Worm (Caenorhabditis elegans) whole organism, L1 larva: ENCODE data around the gene col-157.

Source experiments
- C04F5.9 ChIP-seq: sonication (generic microtip); optimal IDR thresholded peaks from 2 replicates; lab custom pipeline; 2016; ENCODE audit warnings: missing genetic modification characterization, missing compliant biosample characterization
- C16A3.4 ChIP-seq: fragments of 150-350 bp; optimal IDR thresholded peaks from 2 replicates; lab custom pipeline; 2014; ENCODE audit warnings: missing biosample characterization, missing genetic modification characterization
- C34B4.2 ChIP-seq: sonication (generic microtip); optimal IDR thresholded peaks from 2 replicates; lab custom pipeline; 2017; ENCODE audit warnings: mild to moderate bottlenecking, missing genetic modification characterization, missing compliant biosample characterization
- ceh-8 ChIP-seq: fragments of 200-800 bp; sonication (Bioruptor generic); optimal IDR thresholded peaks from 2 replicates; lab custom pipeline; 2018; ENCODE audit warnings: mild to moderate bottlenecking, missing genetic modification characterization, moderate library complexity, missing compliant biosample characterization
- ceh-82 ChIP-seq, 3 experiments: fragments of 150-350 bp in 1 of 3; sonication (generic microtip) in 2 of 3; optimal IDR thresholded peaks; 2 replicates each; lab custom pipeline; 2014 to 2017; ENCODE audit warnings: missing biosample characterization in 3 of 3, missing genetic modification characterization in 3 of 3
- ceh-88 ChIP-seq: fragments of 200-800 bp; sonication (Bioruptor generic); IDR thresholded peaks from 2 replicates; pipeline ENCODE4 v1.3.6; 2022; ENCODE audit warnings: missing genetic modification characterization, missing compliant biosample characterization
- ces-1 ChIP-seq: fragments of 150-350 bp; optimal IDR thresholded peaks from 2 replicates; lab custom pipeline; 2014; ENCODE audit warnings: missing biosample characterization, missing genetic modification reagents, missing genetic modification characterization
- dsc-1 ChIP-seq: sonication (generic microtip); optimal IDR thresholded peaks from 2 replicates; lab custom pipeline; 2016; ENCODE audit warnings: mild to moderate bottlenecking, missing genetic modification characterization, missing compliant biosample characterization
- efl-1 ChIP-seq, 4 experiments: fragments of 150-350 bp; optimal IDR thresholded peaks in 3 of 4; peaks in 1 of 4; 1 replicate in 1 of 4; 2 replicates in 3 of 4; lab custom pipeline; 2014; ENCODE audit warnings: missing biosample characterization in 2 of 4, missing genetic modification characterization in 2 of 4, missing genetic modification reagents in 2 of 4
- elt-2 ChIP-seq: sonication (generic microtip); optimal IDR thresholded peaks from 2 replicates; lab custom pipeline; 2016; ENCODE audit warnings: missing genetic modification characterization, mild to moderate bottlenecking, inconsistent platforms, missing compliant biosample characterization, missing genetic modification reagents
- ets-5 ChIP-seq: fragments of 200-800 bp; sonication (Bioruptor generic); IDR thresholded peaks from 2 replicates; pipeline ENCODE4 v1.3.6; 2022; ENCODE audit warnings: missing genetic modification characterization, missing compliant biosample characterization
- fkh-8 ChIP-seq: sonication (generic microtip); optimal IDR thresholded peaks from 2 replicates; lab custom pipeline; 2016; ENCODE audit warnings: mild to moderate bottlenecking, missing genetic modification characterization, missing compliant biosample characterization
- hlh-17 ChIP-seq: fragments of 200-800 bp; sonication (Bioruptor generic); optimal IDR thresholded peaks from 2 replicates; lab custom pipeline; 2018; ENCODE audit warnings: missing genetic modification characterization, mild to moderate bottlenecking, missing compliant biosample characterization, moderate library complexity, borderline replicate concordance
- lin-13 ChIP-seq: fragments of 150-350 bp; optimal IDR thresholded peaks from 2 replicates; lab custom pipeline; 2014; ENCODE audit warnings: missing biosample characterization, missing genetic modification reagents, missing genetic modification characterization
- lin-14 ChIP-seq: fragments of 200-800 bp; sonication (Bioruptor generic); optimal IDR thresholded peaks from 2 replicates; lab custom pipeline; 2018; ENCODE audit warnings: mild to moderate bottlenecking, missing genetic modification characterization, moderate library complexity, missing compliant biosample characterization
- lin-35 ChIP-seq, 2 experiments: fragments of 150-350 bp; optimal IDR thresholded peaks; 2 replicates each; lab custom pipeline; 2014; ENCODE audit warnings: missing biosample characterization in 2 of 2, missing genetic modification characterization in 2 of 2, missing genetic modification reagents in 2 of 2
- mab-9 ChIP-seq: fragments of 200-800 bp; sonication (Bioruptor generic); IDR thresholded peaks from 2 replicates; pipeline ENCODE4 v1.3.6; 2022; ENCODE audit warnings: missing genetic modification reagents, missing genetic modification characterization, missing compliant biosample characterization
- mdl-1 ChIP-seq, 2 experiments: fragments of 150-350 bp; optimal IDR thresholded peaks; 2 replicates each; lab custom pipeline; 2014 to 2017; ENCODE audit warnings: missing biosample characterization in 2 of 2, missing genetic modification characterization in 2 of 2, inconsistent platforms in 1 of 2
- nhr-12 ChIP-seq: sonication (generic microtip); optimal IDR thresholded peaks from 2 replicates; lab custom pipeline; 2017; ENCODE audit warnings: missing biosample characterization, missing genetic modification characterization
- nhr-237 ChIP-seq: fragments of 150-350 bp; optimal IDR thresholded peaks from 2 replicates; lab custom pipeline; 2014; ENCODE audit warnings: missing biosample characterization, missing genetic modification characterization
- nhr-47 ChIP-seq: sonication (generic microtip); optimal IDR thresholded peaks from 2 replicates; lab custom pipeline; 2016; ENCODE audit warnings: mild to moderate bottlenecking, missing genetic modification characterization, moderate library complexity, missing compliant biosample characterization
- nhr-71 ChIP-seq: sonication (generic microtip); optimal IDR thresholded peaks from 2 replicates; lab custom pipeline; 2016; ENCODE audit warnings: mild to moderate bottlenecking, missing genetic modification characterization, moderate library complexity, missing compliant biosample characterization
- nhr-76 ChIP-seq: sonication (generic microtip); optimal IDR thresholded peaks from 2 replicates; lab custom pipeline; 2017; ENCODE audit warnings: missing biosample characterization, missing genetic modification characterization
- nhr-77 ChIP-seq: fragments of 150-350 bp; optimal IDR thresholded peaks from 2 replicates; lab custom pipeline; 2014; ENCODE audit warnings: missing biosample characterization, missing genetic modification characterization
- nhr-84 ChIP-seq: sonication (generic microtip); optimal IDR thresholded peaks from 2 replicates; lab custom pipeline; 2017; ENCODE audit warnings: missing biosample characterization, missing genetic modification characterization
- nhr-85 ChIP-seq: sonication (generic microtip); peaks from one replicate; lab custom pipeline; 2016; ENCODE audit warnings: missing genetic modification characterization, inconsistent platforms, missing compliant biosample characterization
- pag-3 ChIP-seq: sonication (generic microtip); optimal IDR thresholded peaks from 2 replicates; lab custom pipeline; 2017; ENCODE audit warnings: missing genetic modification characterization, mild to moderate bottlenecking, missing compliant biosample characterization, antibody characterized with exemption, borderline replicate concordance; ENCODE audit not compliant: insufficient read depth
- pax-3 ChIP-seq: fragments of 200-800 bp; sonication (Bioruptor generic); optimal IDR thresholded peaks from 2 replicates; lab custom pipeline; 2018; ENCODE audit warnings: mild to moderate bottlenecking, missing genetic modification characterization, moderate library complexity, missing compliant biosample characterization
- sox-4 ChIP-seq: sonication (generic microtip); optimal IDR thresholded peaks from 2 replicates; lab custom pipeline; 2016; ENCODE audit warnings: missing genetic modification characterization, missing compliant biosample characterization
- sup-37 ChIP-seq: fragments of 200-800 bp; sonication (Bioruptor generic); optimal IDR thresholded peaks from 2 replicates; lab custom pipeline; 2018; ENCODE audit warnings: mild to moderate bottlenecking, missing genetic modification characterization, missing compliant biosample characterization
- swsn-7 ChIP-seq: sonication (generic microtip); optimal IDR thresholded peaks from 2 replicates; lab custom pipeline; 2016; ENCODE audit warnings: missing genetic modification characterization, missing compliant biosample characterization
- tbx-2 ChIP-seq: sonication (generic microtip); optimal IDR thresholded peaks from 2 replicates; lab custom pipeline; 2016; ENCODE audit warnings: missing genetic modification characterization, missing compliant biosample characterization
- unc-30 ChIP-seq: sonication (generic microtip); optimal IDR thresholded peaks from 2 replicates; lab custom pipeline; 2017; ENCODE audit warnings: missing biosample characterization, missing genetic modification characterization
- unc-62 ChIP-seq: fragments of 150-350 bp; optimal IDR thresholded peaks from 2 replicates; lab custom pipeline; 2014; ENCODE audit warnings: missing biosample characterization, missing genetic modification reagents, missing genetic modification characterization
- unc-86 ChIP-seq: sonication (generic microtip); optimal IDR thresholded peaks from 2 replicates; lab custom pipeline; 2016; ENCODE audit warnings: missing genetic modification characterization, missing compliant biosample characterization
- xbp-1 ChIP-seq: sonication (generic microtip); optimal IDR thresholded peaks from 2 replicates; lab custom pipeline; 2016; ENCODE audit warnings: missing genetic modification characterization, missing compliant biosample characterization
- ztf-11 ChIP-seq, 2 experiments: sonication (generic microtip); optimal IDR thresholded peaks; 2 replicates each; lab custom pipeline; 2016 to 2017; ENCODE audit warnings: missing genetic modification characterization in 2 of 2, missing biosample characterization in 1 of 2, missing compliant biosample characterization in 1 of 2

The col-157 gene

DNA sequence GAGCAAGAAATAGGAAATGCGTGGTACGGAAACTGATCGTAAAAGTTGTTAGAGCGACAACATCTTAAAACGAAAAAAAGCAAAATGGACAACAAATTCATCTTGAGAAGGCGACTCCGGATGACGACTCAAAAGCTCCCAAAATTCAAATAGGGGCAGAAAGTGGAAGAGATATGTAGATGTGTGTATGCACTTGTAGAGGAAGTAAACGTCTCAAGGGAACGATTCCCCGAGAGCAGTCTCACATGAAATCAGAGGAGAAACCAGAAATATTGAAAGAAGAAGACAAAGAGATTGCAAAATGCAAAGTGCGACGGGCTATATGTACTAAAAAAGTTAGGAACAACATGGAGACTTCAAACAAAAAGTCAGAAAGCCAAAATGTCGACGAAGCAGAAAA, 40.3 kb upstream of the col-157 start, which contains the start of gene F57B7.2:
TSS of gene F57B7.2 (minus strand) at position 101 of the 400 bp plus-strand sequence.
- TF ChIP-seq ces-1 (GFP tag; lab: Kevin White, UChicago) (no peak), unc-62 (GFP tag; lab: Kevin White, UChicago) (no peak), ceh-8 (GFP tag; lab: Kevin White, UChicago) (no peak), ztf-11 (tag; optimal IDR thresholded peaks at IDR 0.05; lab: Kevin White, UChicago) (no peak), lin-14 (GFP tag; lab: Kevin White, UChicago) (peak; percentile 38), ets-5 (GFP tag; lab: Robert Waterston, UW) (no peak), nhr-85 (no peak)
- TF ChIP-seq, all 84 proteins: peak for 1

DNA sequence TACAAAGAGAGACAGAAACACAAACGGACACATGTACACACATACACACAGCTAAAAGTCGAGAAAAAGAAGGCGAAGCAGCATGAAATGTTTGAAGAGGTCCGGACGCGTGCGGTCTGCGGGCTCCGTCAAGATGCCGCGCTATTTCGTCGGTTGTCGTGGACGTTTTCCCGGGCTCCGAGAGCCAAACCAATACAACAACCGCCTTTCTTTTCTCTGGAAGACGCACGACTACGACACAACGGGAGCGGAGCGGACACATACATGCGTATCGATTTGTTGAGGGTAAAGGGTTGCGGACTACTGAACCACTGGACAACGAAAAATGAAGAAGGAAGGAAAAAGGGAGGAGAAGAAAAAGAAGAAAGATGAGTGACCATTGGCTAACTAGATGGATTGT, 38.5 kb upstream of the col-157 start:
- peak; percentile 26 for TF ChIP-seq nhr-71 (tag; lab: Kevin White, UChicago)
- TF ChIP-seq sup-37 (GFP tag; lab: Kevin White, UChicago), result no peak
- no peak for TF ChIP-seq C34B4.2 (tag; lab: Kevin White, UChicago)
- TF ChIP-seq unc-86 (tag; lab: Kevin White, UChicago), result peak; percentile 7
- TF ChIP-seq pax-3 (tag; lab: Kevin White, UChicago), result no peak
- TF ChIP-seq swsn-7 (tag; lab: Kevin White, UChicago), result no peak
- no peak for TF ChIP-seq hlh-17 (GFP tag; lab: Kevin White, UChicago)
- peak; percentile 16 for TF ChIP-seq tbx-2
- no peak for TF ChIP-seq nhr-237 (tag; lab: Kevin White, UChicago)
- peak; percentile 0 for TF ChIP-seq nhr-47
- TF ChIP-seq nhr-85, result no peak
- peak in 1 of 2 experiments; percentile 6 for TF ChIP-seq lin-35 (GFP tag; optimal IDR thresholded peaks at IDR 0.05; lab: Kevin White, UChicago)
- TF ChIP-seq lin-14 (GFP tag; lab: Kevin White, UChicago), result peak; percentile 80
- TF ChIP-seq lin-13 (GFP tag; lab: Kevin White, UChicago), result no peak
- TF ChIP-seq ces-1 (GFP tag; lab: Kevin White, UChicago), result no peak
- no peak for TF ChIP-seq C16A3.4 (tag; lab: Kevin White, UChicago)
- no peak for TF ChIP-seq mab-9 (GFP tag; lab: Robert Waterston, UW)
- TF ChIP-seq ceh-82 (tag; optimal IDR thresholded peaks at IDR 0.05; lab: Kevin White, UChicago), result no peak
- TF ChIP-seq nhr-12 (tag; lab: Kevin White, UChicago), result no peak
- TF ChIP-seq sox-4 (tag; lab: Kevin White, UChicago), result no peak
- no peak for TF ChIP-seq pag-3
- TF ChIP-seq ceh-88 (GFP tag; lab: Robert Waterston, UW), result no peak
- TF ChIP-seq nhr-84 (tag; lab: Kevin White, UChicago), result no peak
- TF ChIP-seq efl-1 (optimal IDR thresholded peaks at IDR 0.05; lab: Kevin White, UChicago), result no peak
- no peak for TF ChIP-seq efl-1 (GFP tag; optimal IDR thresholded peaks at IDR 0.05 in 1 of 2; lab: Kevin White, UChicago)

DNA sequence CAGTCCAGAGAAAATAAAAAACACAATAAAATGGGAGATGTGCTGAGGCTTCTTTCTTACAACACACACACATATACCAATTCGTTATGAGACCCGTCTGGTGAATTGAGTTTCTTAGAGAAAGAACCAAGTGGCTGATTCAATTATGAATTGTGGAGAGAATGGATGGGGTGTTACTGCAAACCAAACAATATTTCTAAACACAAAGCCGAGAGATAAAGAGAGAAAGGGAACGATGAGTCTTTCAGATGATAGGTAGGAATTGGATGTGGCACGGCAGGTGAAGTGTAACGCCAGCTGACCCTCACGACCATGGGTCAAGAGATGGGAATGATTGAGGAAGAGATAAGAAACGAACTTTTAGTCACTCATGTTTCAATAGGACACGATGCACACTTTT, 37.5 kb upstream of the col-157 start, which contains the start of gene mig-17:
TSS of gene mig-17 (plus strand) at position 389 of the 400 bp plus-strand sequence.
- peak; percentile 42 for TF ChIP-seq dsc-1 (tag; lab: Kevin White, UChicago)
- TF ChIP-seq xbp-1 (tag; lab: Kevin White, UChicago), result no peak
- peak; percentile 60 for TF ChIP-seq lin-14 (GFP tag; lab: Kevin White, UChicago)
- peak; percentile 72 for TF ChIP-seq pag-3
- TF ChIP-seq nhr-77 (tag; lab: Kevin White, UChicago), result no peak

DNA sequence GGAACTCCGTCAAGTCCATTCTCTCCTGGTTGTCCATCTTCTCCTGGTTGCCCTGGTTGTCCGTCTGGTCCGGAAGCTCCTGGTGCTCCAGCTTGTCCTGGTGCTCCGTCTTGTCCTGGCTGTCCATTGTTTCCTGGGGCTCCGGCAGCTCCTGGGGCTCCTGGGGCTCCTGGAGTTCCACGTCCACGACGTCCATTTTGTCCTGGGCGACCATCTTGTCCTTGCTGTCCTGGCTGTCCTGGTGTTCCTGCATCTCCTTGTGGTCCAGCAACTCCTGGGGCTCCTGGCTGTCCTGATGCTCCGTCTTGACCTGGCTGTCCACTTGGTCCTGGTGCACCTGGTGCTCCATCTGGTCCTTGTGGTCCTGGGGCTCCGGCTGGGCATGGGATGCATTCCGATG, 34.4 kb upstream of the col-157 start:
- TF ChIP-seq elt-2 (no peak), nhr-71 (tag; lab: Kevin White, UChicago) (no peak), hlh-17 (GFP tag; lab: Kevin White, UChicago) (no peak), fkh-8 (tag; lab: Kevin White, UChicago) (no peak), C04F5.9 (tag; lab: Kevin White, UChicago) (no peak), nhr-237 (tag; lab: Kevin White, UChicago) (no peak), nhr-76 (tag; lab: Kevin White, UChicago) (no peak), unc-30 (tag; lab: Kevin White, UChicago) (no peak), mdl-1 (tag; optimal IDR thresholded peaks at IDR 0.05; lab: Kevin White, UChicago) (no peak), pag-3 (no peak), unc-86 (tag; lab: Kevin White, UChicago) (no peak), unc-62 (GFP tag; lab: Kevin White, UChicago) (no peak)
